Worm (Caenorhabditis elegans) whole organism, L3 larva: ENCODE data around the gene F23B2.7.

Experiments used
- aly-2 ChIP-seq: fragments of 150-350 bp; optimal IDR thresholded peaks from 2 replicates; lab custom pipeline; 2014; ENCODE audit warnings: missing biosample characterization, missing genetic modification characterization
- ama-1 ChIP-seq: fragments of 150-350 bp; optimal IDR thresholded peaks from 2 replicates; lab custom pipeline; 2018
- ceh-16 ChIP-seq: sonication (generic microtip); optimal IDR thresholded peaks from 2 replicates; lab custom pipeline; 2017; ENCODE audit warnings: missing biosample characterization, missing genetic modification characterization
- ceh-28 ChIP-seq: fragments of 150-350 bp; optimal IDR thresholded peaks from 2 replicates; lab custom pipeline; 2014; ENCODE audit warnings: missing biosample characterization, missing genetic modification reagents, missing genetic modification characterization
- ceh-82 ChIP-seq: fragments of 150-350 bp; optimal IDR thresholded peaks from 2 replicates; lab custom pipeline; 2014; ENCODE audit warnings: missing biosample characterization, missing genetic modification characterization
- daf-12 ChIP-seq: fragments of 150-350 bp; optimal IDR thresholded peaks from 2 replicates; lab custom pipeline; 2014; ENCODE audit warnings: missing biosample characterization, missing genetic modification reagents, missing genetic modification characterization
- egl-5 ChIP-seq: fragments of 150-350 bp; optimal IDR thresholded peaks from 2 replicates; lab custom pipeline; 2017; ENCODE audit warnings: missing biosample characterization, missing genetic modification reagents, missing genetic modification characterization, inconsistent platforms
- elt-1 ChIP-seq: fragments of 150-350 bp; optimal IDR thresholded peaks from 2 replicates; lab custom pipeline; 2014; ENCODE audit warnings: missing biosample characterization, missing genetic modification characterization
- elt-2 ChIP-seq: sonication (generic microtip); optimal IDR thresholded peaks from 2 replicates; lab custom pipeline; 2016; ENCODE audit warnings: missing genetic modification reagents, mild to moderate bottlenecking, missing genetic modification characterization, missing compliant biosample characterization
- elt-3 ChIP-seq, 3 experiments: fragments of 150-350 bp in 1 of 3; sonication (generic microtip) in 2 of 3; optimal IDR thresholded peaks; 2 replicates in 2 of 3; 4 replicates in 1 of 3; lab custom pipeline; 2014 to 2017; ENCODE audit warnings: missing biosample characterization in 3 of 3, missing genetic modification characterization in 3 of 3
- eor-1 ChIP-seq, 2 experiments: fragments of 150-350 bp; optimal IDR thresholded peaks; 2 replicates each; lab custom pipeline; 2014 to 2018; ENCODE audit warnings: missing biosample characterization in 2 of 2, missing genetic modification characterization in 2 of 2
- fkh-10 ChIP-seq: sonication (generic microtip); optimal IDR thresholded peaks from 2 replicates; lab custom pipeline; 2017; ENCODE audit warnings: missing biosample characterization, missing genetic modification reagents, missing genetic modification characterization
- fkh-2 ChIP-seq: fragments of 150-350 bp; optimal IDR thresholded peaks from 2 replicates; lab custom pipeline; 2014; ENCODE audit warnings: missing biosample characterization, missing genetic modification reagents, missing genetic modification characterization
- fos-1 ChIP-seq: fragments of 150-350 bp; optimal IDR thresholded peaks from 2 replicates; lab custom pipeline; 2014; ENCODE audit warnings: missing biosample characterization, missing genetic modification characterization
- hmg-11 ChIP-seq: sonication (generic microtip); optimal IDR thresholded peaks from 2 replicates; lab custom pipeline; 2016; ENCODE audit warnings: missing genetic modification characterization, missing compliant biosample characterization
- jun-1 ChIP-seq: fragments of 150-350 bp; optimal IDR thresholded peaks from 2 replicates; lab custom pipeline; 2014; ENCODE audit warnings: missing biosample characterization, missing genetic modification reagents, missing genetic modification characterization
- lin-15B ChIP-seq: fragments of 150-350 bp; optimal IDR thresholded peaks from 2 replicates; lab custom pipeline; 2014; ENCODE audit warnings: missing biosample characterization, missing genetic modification characterization
- lin-39 ChIP-seq: fragments of 150-350 bp; optimal IDR thresholded peaks from 2 replicates; lab custom pipeline; 2018; ENCODE audit warnings: missing biosample characterization, missing genetic modification reagents, missing genetic modification characterization
- lsy-12 ChIP-seq: sonication (generic microtip); optimal IDR thresholded peaks from 2 replicates; lab custom pipeline; 2016; ENCODE audit warnings: mild to moderate bottlenecking, missing genetic modification characterization, missing compliant biosample characterization
- mdl-1 ChIP-seq: fragments of 150-350 bp; optimal IDR thresholded peaks from 2 replicates; lab custom pipeline; 2014; ENCODE audit warnings: missing biosample characterization, missing genetic modification characterization
- mml-1 ChIP-seq: fragments of 150-350 bp; sonication (generic microtip); optimal IDR thresholded peaks from 3 replicates; lab custom pipeline; 2014; ENCODE audit warnings: missing biosample characterization, missing genetic modification characterization
- nfya-1 ChIP-seq: sonication (generic microtip); optimal IDR thresholded peaks from 2 replicates; lab custom pipeline; 2017; ENCODE audit warnings: missing genetic modification characterization, mild to moderate bottlenecking, missing compliant biosample characterization, antibody characterized with exemption, moderate library complexity; ENCODE audit not compliant: insufficient read depth
- nhr-23 ChIP-seq: fragments of 150-350 bp; optimal IDR thresholded peaks from 2 replicates; lab custom pipeline; 2014; ENCODE audit warnings: missing biosample characterization, missing genetic modification reagents, missing genetic modification characterization
- nhr-237 ChIP-seq: fragments of 150-350 bp; optimal IDR thresholded peaks from 2 replicates; lab custom pipeline; 2014; ENCODE audit warnings: missing biosample characterization, missing genetic modification characterization
- nhr-25 ChIP-seq: sonication (generic microtip); optimal IDR thresholded peaks from 2 replicates; lab custom pipeline; 2017; ENCODE audit warnings: missing biosample characterization, missing genetic modification characterization
- nhr-43 ChIP-seq: sonication (generic microtip); optimal IDR thresholded peaks from 2 replicates; lab custom pipeline; 2016; ENCODE audit warnings: mild to moderate bottlenecking, missing genetic modification characterization, missing compliant biosample characterization; ENCODE audit not compliant: poor library complexity, severe bottlenecking
- nhr-67 ChIP-seq: fragments of 150-350 bp; optimal IDR thresholded peaks from 2 replicates; lab custom pipeline; 2014; ENCODE audit warnings: missing biosample characterization, missing genetic modification characterization
- nhr-76 ChIP-seq: fragments of 150-350 bp; sonication (generic microtip); optimal IDR thresholded peaks from 5 replicates; lab custom pipeline; 2014; ENCODE audit warnings: missing biosample characterization, missing genetic modification characterization
- nhr-77 ChIP-seq: fragments of 150-350 bp; optimal IDR thresholded peaks from 2 replicates; lab custom pipeline; 2014; ENCODE audit warnings: missing biosample characterization, missing genetic modification characterization
- pha-4 ChIP-seq: fragments of 150-350 bp; optimal IDR thresholded peaks from 2 replicates; lab custom pipeline; 2014; ENCODE audit warnings: missing biosample characterization, missing genetic modification reagents, missing genetic modification characterization
- pqm-1 ChIP-seq: fragments of 150-350 bp; optimal IDR thresholded peaks from 2 replicates; lab custom pipeline; 2017; ENCODE audit warnings: missing biosample characterization, missing genetic modification characterization, inconsistent platforms
- sea-2 ChIP-seq: fragments of 150-350 bp; sonication (generic microtip); optimal IDR thresholded peaks from 4 replicates; lab custom pipeline; 2014; ENCODE audit warnings: missing biosample characterization, missing genetic modification reagents, missing genetic modification characterization
- skn-1 ChIP-seq: fragments of 150-350 bp; optimal IDR thresholded peaks from 2 replicates; lab custom pipeline; 2014; ENCODE audit warnings: missing biosample characterization, missing genetic modification characterization
- snpc-4 ChIP-seq: fragments of 150-350 bp; optimal IDR thresholded peaks from 2 replicates; lab custom pipeline; 2014; ENCODE audit warnings: missing biosample characterization, missing genetic modification characterization
- tbx-2 ChIP-seq: sonication (generic microtip); optimal IDR thresholded peaks from 2 replicates; lab custom pipeline; 2016; ENCODE audit warnings: mild to moderate bottlenecking, missing genetic modification characterization, missing compliant biosample characterization
- unc-39 ChIP-seq: sonication (generic microtip); optimal IDR thresholded peaks from 4 replicates; lab custom pipeline; 2017; ENCODE audit warnings: missing biosample characterization, missing genetic modification characterization
- zag-1 ChIP-seq: fragments of 150-350 bp; optimal IDR thresholded peaks from 2 replicates; lab custom pipeline; 2014; ENCODE audit warnings: missing biosample characterization, missing genetic modification characterization
- ztf-11 ChIP-seq: fragments of 150-350 bp; optimal IDR thresholded peaks from 2 replicates; lab custom pipeline; 2014; ENCODE audit warnings: missing biosample characterization, missing genetic modification characterization
- ztf-4 ChIP-seq: fragments of 150-350 bp; optimal IDR thresholded peaks from 2 replicates; lab custom pipeline; 2014; ENCODE audit warnings: missing biosample characterization, missing genetic modification characterization

The F23B2.7 gene

DNA sequence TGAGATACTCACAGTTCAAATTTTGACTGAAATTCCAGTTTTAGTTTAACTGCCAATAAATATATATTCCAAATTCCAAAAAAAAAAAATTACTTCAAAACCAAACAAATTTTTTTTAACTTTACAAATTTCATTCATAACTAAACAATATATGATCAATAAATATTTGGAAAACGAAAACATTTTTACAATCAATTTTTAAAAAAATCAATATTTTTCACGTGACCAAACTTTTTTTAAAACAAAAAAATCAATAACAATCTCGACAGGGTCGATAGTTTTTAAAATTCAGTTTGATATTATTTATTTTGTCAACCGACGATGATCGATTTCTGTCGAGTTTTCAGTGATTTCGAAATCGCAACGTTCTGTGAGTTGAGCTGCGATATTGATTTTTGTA, at the start of gene F23B2.7:
TSS of gene F23B2.7 (plus strand) at position 301 of the 400 bp plus-strand sequence.
- TF ChIP-seq elt-3 (tag; optimal IDR thresholded peaks at IDR 0.05; lab: Kevin White, UChicago) (no peak), ceh-82 (tag; lab: Kevin White, UChicago) (no peak), nhr-77 (tag; lab: Kevin White, UChicago) (no peak), ama-1 (lab: Kevin White, UChicago) (no peak), egl-5 (tag; lab: Kevin White, UChicago) (no peak), mdl-1 (no peak), aly-2 (tag; lab: Kevin White, UChicago) (no peak), nhr-67 (tag; lab: Kevin White, UChicago) (no peak), snpc-4 (tag; lab: Kevin White, UChicago) (no peak), fkh-10 (GFP tag; lab: Kevin White, UChicago) (no peak), elt-2 (tag; lab: Kevin White, UChicago) (no peak), ztf-4 (tag; lab: Kevin White, UChicago) (no peak), elt-1 (tag; lab: Kevin White, UChicago) (no peak), nhr-76 (tag; lab: Kevin White, UChicago) (no peak), hmg-11 (tag; lab: Kevin White, UChicago) (no peak), fkh-2 (tag; lab: Kevin White, UChicago) (no peak)

DNA sequence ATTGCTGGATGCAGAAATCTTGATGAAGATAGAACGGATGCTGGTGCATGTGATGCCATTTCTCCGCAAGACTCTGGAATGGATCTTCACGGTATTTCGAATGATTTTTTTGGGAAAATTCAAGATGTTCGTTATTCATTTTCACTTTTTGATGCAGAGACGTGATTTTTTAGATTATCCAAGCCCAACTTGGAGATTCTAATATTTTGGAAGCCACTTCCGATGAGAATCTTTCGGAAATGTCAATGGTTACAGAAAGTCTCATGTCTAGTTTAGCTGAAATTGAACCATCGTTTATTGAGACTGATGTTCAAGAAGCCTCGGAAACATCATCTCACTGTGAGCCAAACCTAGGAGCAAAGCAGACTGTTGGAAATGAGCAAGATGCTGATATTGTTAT, 49.4 kb upstream of the F23B2.7 start:
- TF ChIP-seq pqm-1 (tag; lab: Kevin White, UChicago): no peak
- TF ChIP-seq daf-12 (tag; lab: Kevin White, UChicago): no peak
- no peak for TF ChIP-seq nhr-23
- no peak for TF ChIP-seq sea-2 (GFP tag; lab: Kevin White, UChicago)
- no peak for TF ChIP-seq jun-1 (tag; lab: Kevin White, UChicago)
- TF ChIP-seq lin-39: no peak
- TF ChIP-seq mdl-1: no peak
- no peak for TF ChIP-seq nhr-77 (tag; lab: Kevin White, UChicago)
- TF ChIP-seq lsy-12 (tag; lab: Kevin White, UChicago): no peak
- no peak for TF ChIP-seq tbx-2
- no peak for TF ChIP-seq elt-2 (tag; lab: Kevin White, UChicago)
- no peak for TF ChIP-seq unc-39 (tag; lab: Kevin White, UChicago)
- no peak for TF ChIP-seq fkh-10 (GFP tag; lab: Kevin White, UChicago)
- TF ChIP-seq fkh-2 (tag; lab: Kevin White, UChicago): no peak
- TF ChIP-seq nhr-76 (tag; lab: Kevin White, UChicago): no peak
- TF ChIP-seq fos-1 (tag; lab: Kevin White, UChicago): no peak

DNA sequence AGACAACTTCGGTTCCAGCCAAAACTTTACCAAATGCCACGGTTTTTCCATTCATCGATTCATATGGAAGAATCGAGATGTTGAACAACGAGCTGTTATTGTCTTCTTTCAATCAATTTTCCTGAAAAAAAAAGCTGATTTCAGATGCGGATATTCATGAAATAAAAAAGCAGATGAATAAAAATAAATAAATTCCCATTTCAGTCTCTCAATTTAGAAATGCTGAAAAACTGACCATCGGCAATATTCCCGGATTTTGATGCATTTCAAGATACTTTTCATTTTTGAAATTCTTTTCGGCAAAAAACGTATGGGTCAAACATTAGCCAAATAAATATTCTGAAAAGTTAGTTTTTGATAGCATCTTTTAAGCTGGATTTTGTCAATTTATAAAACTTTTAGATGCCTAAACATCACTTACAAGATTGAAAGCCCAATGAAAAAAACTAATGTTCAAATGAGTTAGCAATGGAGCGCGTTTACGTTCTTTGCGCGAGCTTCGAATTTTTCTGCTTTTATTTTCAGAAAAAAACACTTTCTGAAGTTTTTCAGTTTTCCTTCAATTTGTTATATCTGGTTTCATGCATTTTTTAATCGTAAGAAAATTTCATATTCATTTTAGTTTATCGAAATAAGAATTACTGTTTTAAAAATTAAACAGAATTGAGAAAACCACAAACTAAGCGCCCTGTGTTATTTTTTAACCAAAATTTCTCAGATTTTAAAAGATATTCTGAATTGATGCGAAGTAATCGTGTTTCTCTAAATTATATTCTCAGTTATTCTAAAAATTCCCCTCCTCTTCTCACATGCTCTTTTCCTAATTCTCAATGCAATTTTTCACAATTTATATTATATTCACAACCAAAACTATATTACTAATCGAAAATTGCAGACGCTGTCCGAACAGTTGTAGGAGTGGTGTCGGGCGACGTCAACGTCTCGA, 45.9 kb upstream of the F23B2.7 start, which contains the start of the genes C01F6.14 and fem-3:
TSS of gene C01F6.14 (minus strand) at position 51 of the 946 bp plus-strand sequence.
TSS of gene fem-3 (plus strand) at position 896 of the 946 bp plus-strand sequence.
- TF ChIP-seq nfya-1: peak; percentile 36
- TF ChIP-seq egl-5 (tag; lab: Kevin White, UChicago): peak; percentile 72
- TF ChIP-seq lin-15B (tag; lab: Kevin White, UChicago): peak; percentile 46
- TF ChIP-seq nhr-237 (tag; lab: Kevin White, UChicago): no peak
- no peak for TF ChIP-seq elt-2 (tag; lab: Kevin White, UChicago)
- peak; percentile 39 for TF ChIP-seq pha-4
- TF ChIP-seq, all 47 proteins: peak for 4

DNA sequence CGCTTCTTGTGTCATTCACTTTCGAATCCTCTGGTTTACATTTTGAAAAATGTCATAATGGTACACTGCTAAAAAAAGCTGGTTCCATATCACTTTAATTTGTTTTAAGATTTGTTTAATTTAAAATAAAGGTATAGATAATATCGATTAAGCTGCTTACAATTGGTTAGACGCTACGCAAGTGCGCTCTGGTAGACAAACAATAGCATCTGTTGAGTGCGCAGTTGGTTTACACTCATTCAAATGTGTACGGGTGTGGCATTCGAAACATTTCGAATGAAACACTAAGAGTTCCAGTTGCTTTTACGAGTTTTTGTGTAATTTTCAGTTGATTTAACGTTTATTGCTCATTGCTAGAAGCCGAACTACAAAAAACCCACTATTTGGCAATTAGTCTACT, 42.8 kb upstream of the F23B2.7 start:
- TF ChIP-seq skn-1 (tag; lab: Kevin White, UChicago) (no peak), unc-39 (tag; lab: Kevin White, UChicago) (no peak), pqm-1 (tag; lab: Kevin White, UChicago) (no peak), ceh-28 (tag; lab: Kevin White, UChicago) (peak; percentile 50), nhr-23 (peak; percentile 14), aly-2 (tag; lab: Kevin White, UChicago) (no peak), nhr-25 (tag; lab: Kevin White, UChicago) (peak; percentile 49), hmg-11 (tag; lab: Kevin White, UChicago) (peak; percentile 68), egl-5 (tag; lab: Kevin White, UChicago) (peak; percentile 93), nfya-1 (peak; percentile 58), ztf-4 (tag; lab: Kevin White, UChicago) (no peak), mml-1 (tag; lab: Kevin White, UChicago) (no peak), lin-39 (peak; percentile 71), ceh-16 (tag; lab: Kevin White, UChicago) (no peak), lin-15B (tag; lab: Kevin White, UChicago) (peak; percentile 69), nhr-43 (tag; lab: Kevin White, UChicago) (no peak), zag-1 (tag; lab: Kevin White, UChicago) (no peak), snpc-4 (tag; lab: Kevin White, UChicago) (peak; percentile 27), eor-1 (tag; optimal IDR thresholded peaks at IDR 0.05; lab: Kevin White, UChicago) (no peak), pha-4 (peak; percentile 85), elt-2 (tag; lab: Kevin White, UChicago) (peak; percentile 15), ztf-11 (no peak)
